Fruit fly (Drosophila melanogaster): ENCODE results near the gene promL.

The promL gene

DNA sequence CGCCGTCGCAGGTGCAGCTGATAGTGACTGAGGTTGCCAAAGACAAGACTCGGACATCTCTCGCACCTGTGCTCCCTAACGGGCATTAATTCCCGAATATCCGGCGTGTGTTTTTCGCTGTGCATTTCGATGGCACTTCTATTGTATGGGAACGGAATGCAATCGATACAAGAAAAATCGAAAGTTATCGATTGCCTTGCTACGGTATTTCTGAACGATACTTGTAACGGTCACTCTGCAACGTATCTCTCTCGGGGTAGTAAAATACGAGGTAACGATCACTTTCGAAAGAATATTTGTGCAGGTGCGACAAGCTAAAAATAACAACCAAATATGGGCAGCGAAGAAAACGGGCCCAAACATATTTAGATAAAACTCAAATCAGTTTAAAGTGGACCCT, 37.4 kb upstream of the promL start, which contains the start of gene CG32280 (continued):
- TF ChIP-seq CG10274 (GFP tag; optimal IDR thresholded peaks at IDR 0.05) (no peak), Dll (GFP tag; IDR thresholded peaks at IDR 0.05; ENCODE audit: partially characterized antibody) (peak; percentile 82), CG2875 (GFP tag; optimal IDR thresholded peaks at IDR 0.05) (no peak), CG7271 (tag; optimal IDR thresholded peaks at IDR 0.05) (peak; percentile 68), CrebB (tag; optimal IDR thresholded peaks at IDR 0.05) (peak; percentile 35), dm (GFP tag; optimal IDR thresholded peaks at IDR 0.05) (peak; percentile 26), unpg (GFP tag; optimal IDR thresholded peaks at IDR 0.05) (peak; percentile 20), so (GFP tag; IDR thresholded peaks at IDR 0.05) (0 out of 3 replicates have a peak, but pooled peaks have one; percentile 32), Max (GFP tag; optimal IDR thresholded peaks at IDR 0.05) (peak; percentile 33), tna (GFP tag; IDR thresholded peaks at IDR 0.05; ENCODE audit: partially characterized antibody) (peak; percentile 85), knrl (GFP tag; IDR thresholded peaks at IDR 0.05; ENCODE audit: partially characterized antibody) (peak; percentile 80), sens (GFP tag) (peak; percentile 91), CG12659 (GFP tag; optimal IDR thresholded peaks at IDR 0.05) (peak; percentile 65), otp (GFP tag; IDR thresholded peaks at IDR 0.05) (no peak), Stat92E (GFP tag; optimal IDR thresholded peaks at IDR 0.05) (peak in 1 of 3 experiments; percentile 61), Dek (tag; optimal IDR thresholded peaks at IDR 0.05) (no peak), zfh1 (GFP tag; IDR thresholded peaks at IDR 0.05) (0 out of 3 replicates have a peak, but pooled peaks have one; percentile 51), CG9797 (GFP tag; optimal IDR thresholded peaks at IDR 0.05) (peak; percentile 77), Fer1 (GFP tag; optimal IDR thresholded peaks at IDR 0.05) (peak; percentile 40), lilli (GFP tag; optimal IDR thresholded peaks at IDR 0.05) (peak; percentile 48), Aef1 (GFP tag; IDR thresholded peaks at IDR 0.05) (no peak), E2f1 (GFP tag; IDR thresholded peaks at IDR 0.05) (no peak), CG11398 (GFP tag; optimal IDR thresholded peaks at IDR 0.05) (peak; percentile 13), sna (GFP tag; IDR thresholded peaks at IDR 0.05; ENCODE audit: partially characterized antibody) (peak; percentile 81), CG14710 (tag; optimal IDR thresholded peaks at IDR 0.05) (peak; percentile 31), nerfin-2 (GFP tag; IDR thresholded peaks at IDR 0.05; ENCODE audit: partially characterized antibody) (peak; percentile 81), CG32532 (GFP tag; IDR thresholded peaks at IDR 0.05) (peak; percentile 32; the same call in 1 of the 2 replicates), HLH4C (GFP tag; IDR thresholded peaks at IDR 0.05; ENCODE audit: partially characterized antibody) (peak; percentile 86), MESR4 (GFP tag; optimal IDR thresholded peaks at IDR 0.05) (peak; percentile 84), Med (GFP tag) (peak; percentile 87), Pdp1 (GFP tag; optimal IDR thresholded peaks at IDR 0.05) (peak in 1 of 2 experiments; percentile 49), her (GFP tag; optimal IDR thresholded peaks at IDR 0.05) (peak; percentile 37), CG17385 (GFP tag; optimal IDR thresholded peaks at IDR 0.05) (no peak), CG13287 (GFP tag; IDR thresholded peaks at IDR 0.05; ENCODE audit: partially characterized antibody) (peak; percentile 91), pfk (GFP tag; optimal IDR thresholded peaks at IDR 0.05) (peak; percentile 69), CG2712 (tag; optimal IDR thresholded peaks at IDR 0.05) (peak; percentile 49), ato (GFP tag; IDR thresholded peaks at IDR 0.05; ENCODE audit: partially characterized antibody) (peak; percentile 85), mam (GFP tag; optimal IDR thresholded peaks at IDR 0.05) (peak; percentile 48), CG4404 (GFP tag; IDR thresholded peaks at IDR 0.05) (no peak), HLHmδ (GFP tag; optimal IDR thresholded peaks at IDR 0.05) (peak; percentile 69), sd (tag; optimal IDR thresholded peaks at IDR 0.05) (peak; percentile 82), sob (GFP tag; IDR thresholded peaks at IDR 0.05) (peak; percentile 58; the same call in 1 of the 2 replicates), ase (GFP tag; IDR thresholded peaks at IDR 0.05) (no peak), dysf (GFP tag; IDR thresholded peaks at IDR 0.05) (peak; percentile 35; the same call in 1 of the 3 replicates), Hey (tag; optimal IDR thresholded peaks at IDR 0.05) (no peak), Antp (GFP tag; optimal IDR thresholded peaks at IDR 0.05) (peak; percentile 35), Bteb2 (GFP tag; optimal IDR thresholded peaks at IDR 0.05) (peak; percentile 5), Oli (tag; optimal IDR thresholded peaks at IDR 0.05) (no peak), NC2α (GFP tag; optimal IDR thresholded peaks at IDR 0.05) (no peak)
